Fruit fly (Drosophila melanogaster) whole organism, embryonic: ENCODE data around the gene DIP2.

Source experiments
- CG10267 ChIP-seq: fragments of 200-800 bp; sonication (Bioruptor generic); optimal IDR thresholded peaks from 2 replicates; lab custom pipeline; 2018; ENCODE audit warnings: missing biosample characterization, mild to moderate bottlenecking, missing genetic modification characterization, moderate library complexity
- CG10959 ChIP-seq: fragments of 200-800 bp; sonication (Bioruptor generic); IDR thresholded peaks from 2 replicates; pipeline ENCODE4 v1.3.6; 2022; ENCODE audit warnings: missing biosample characterization, missing genetic modification characterization
- CG11398 ChIP-seq: fragments of 200-800 bp; sonication (Bioruptor generic); optimal IDR thresholded peaks from 2 replicates; lab custom pipeline; 2016; ENCODE audit warnings: missing biosample characterization, missing genetic modification characterization
- CG11723 ChIP-seq: fragments of 200-800 bp; sonication (Bioruptor generic); optimal IDR thresholded peaks from 2 replicates; lab custom pipeline; 2017; ENCODE audit warnings: missing biosample characterization, mild to moderate bottlenecking, missing genetic modification characterization
- CG12104 ChIP-seq: fragments of 200-800 bp; sonication (Bioruptor generic); optimal IDR thresholded peaks from 3 replicates; lab custom pipeline; 2016; ENCODE audit warnings: missing biosample characterization, missing genetic modification characterization
- CG12236 ChIP-seq: fragments of 200-800 bp; sonication (Bioruptor generic); optimal IDR thresholded peaks from 2 replicates; lab custom pipeline; 2016; ENCODE audit warnings: missing biosample characterization, missing genetic modification characterization
- CG12744 ChIP-seq: fragments of 200-800 bp; sonication (Bioruptor generic); optimal IDR thresholded peaks from 2 replicates; lab custom pipeline; 2016; ENCODE audit warnings: missing biosample characterization, missing genetic modification characterization
- CG13296 ChIP-seq: fragments of 200-800 bp; sonication (Bioruptor generic); optimal IDR thresholded peaks from 3 replicates; lab custom pipeline; 2018; ENCODE audit warnings: missing biosample characterization, mild to moderate bottlenecking, missing genetic modification characterization
- CG15696 ChIP-seq: fragments of 200-800 bp; sonication (Bioruptor generic); optimal IDR thresholded peaks from 2 replicates; lab custom pipeline; 2019; ENCODE audit warnings: missing biosample characterization, mild to moderate bottlenecking, missing genetic modification characterization, moderate library complexity
- CG1832 ChIP-seq: fragments of 200-800 bp; sonication (Bioruptor generic); optimal IDR thresholded peaks from 2 replicates; lab custom pipeline; 2017; ENCODE audit warnings: missing biosample characterization, mild to moderate bottlenecking, missing genetic modification characterization, inconsistent platforms
- CG34224 ChIP-seq: fragments of 200-800 bp; sonication (Bioruptor generic); IDR thresholded peaks from 3 replicates; pipeline ENCODE4 v1.3.6; 2022; ENCODE audit warnings: missing biosample characterization, missing genetic modification characterization; ENCODE audit not compliant: partially characterized antibody
- CG34422 ChIP-seq: fragments of 200-800 bp; sonication (Bioruptor generic); IDR thresholded peaks from 3 replicates; pipeline ENCODE4 v1.3.6; 2022; ENCODE audit warnings: missing biosample characterization, missing genetic modification characterization
- CG5245 ChIP-seq: fragments of 200-800 bp; sonication (Bioruptor generic); optimal IDR thresholded peaks from 3 replicates; lab custom pipeline; 2016; ENCODE audit warnings: missing biosample characterization, missing genetic modification characterization
- Dad ChIP-seq: fragments of 200-800 bp; sonication (Bioruptor generic); optimal IDR thresholded peaks from 3 replicates; lab custom pipeline; 2016; ENCODE audit warnings: missing biosample characterization, missing genetic modification characterization
- Dll ChIP-seq: fragments of 200-800 bp; sonication (Bioruptor generic); IDR thresholded peaks from 4 replicates; pipeline ENCODE4 v1.3.6; 2022; ENCODE audit warnings: missing biosample characterization, missing genetic modification characterization; ENCODE audit not compliant: partially characterized antibody
- HLH3B ChIP-seq: fragments of 200-800 bp; sonication (Bioruptor generic); IDR thresholded peaks from 2 replicates; pipeline ENCODE4 v1.3.6; 2022; ENCODE audit warnings: missing biosample characterization, missing genetic modification characterization
- Hr51 ChIP-seq, 2 experiments: fragments of 200-800 bp; sonication (Bioruptor generic); optimal IDR thresholded peaks; 2 replicates in 1 of 2; 3 replicates in 1 of 2; lab custom pipeline; 2016 to 2018; ENCODE audit warnings: missing biosample characterization in 2 of 2, missing genetic modification characterization in 2 of 2, mild to moderate bottlenecking in 1 of 2, moderate library complexity in 1 of 2
- Hr78 ChIP-seq, 2 experiments: fragments of 200-800 bp in 1 of 2; fragments of >200 bp in 1 of 2; sonication (Bioruptor generic) in 1 of 2; optimal IDR thresholded peaks; 2 replicates each; lab custom pipeline; 2017 to 2019; ENCODE audit warnings: missing biosample characterization in 2 of 2, missing genetic modification characterization in 2 of 2, mild to moderate bottlenecking in 1 of 2, moderate library complexity in 1 of 2
- Kr ChIP-seq: fragments of 200-800 bp; sonication (Bioruptor generic); optimal IDR thresholded peaks from 2 replicates; lab custom pipeline; 2017; ENCODE audit warnings: missing biosample characterization, mild to moderate bottlenecking, missing genetic modification characterization
- Lim3 ChIP-seq: fragments of 200-800 bp; sonication (Bioruptor generic); IDR thresholded peaks from 2 replicates; pipeline ENCODE4 v1.3.6; 2022; ENCODE audit warnings: missing biosample characterization, missing genetic modification characterization
- MBD-R2 ChIP-seq: fragments of 200-800 bp; sonication (Bioruptor generic); IDR thresholded peaks from 2 replicates; pipeline ENCODE4 v1.3.6; 2022; ENCODE audit warnings: missing biosample characterization, missing genetic modification characterization
- NC2α ChIP-seq: fragments of 200-800 bp; sonication (Bioruptor generic); optimal IDR thresholded peaks from 2 replicates; lab custom pipeline; 2016; ENCODE audit warnings: missing biosample characterization, missing genetic modification characterization
- Sry-δ ChIP-seq: fragments of 200-800 bp; sonication (Bioruptor generic); optimal IDR thresholded peaks from 2 replicates; lab custom pipeline; 2016; ENCODE audit warnings: missing biosample characterization, missing genetic modification characterization
- Ssrp ChIP-seq: fragments of 200-800 bp; sonication (Bioruptor generic); optimal IDR thresholded peaks from 2 replicates; lab custom pipeline; 2018; ENCODE audit warnings: missing biosample characterization, mild to moderate bottlenecking, missing genetic modification characterization, moderate library complexity
- Taf1 ChIP-seq: fragments of 200-800 bp; sonication (Bioruptor generic); IDR thresholded peaks from 2 replicates; pipeline ENCODE4 v1.3.6; 2022; ENCODE audit warnings: missing biosample characterization, missing genetic modification characterization
- Xrp1 ChIP-seq: fragments of 200-800 bp; sonication (Bioruptor generic); IDR thresholded peaks from 2 replicates; pipeline ENCODE4 v1.3.6; 2022; ENCODE audit warnings: missing biosample characterization, missing genetic modification characterization
- bowl ChIP-seq: fragments of 200-800 bp; sonication (Bioruptor generic); IDR thresholded peaks from 2 replicates; pipeline ENCODE4 v1.3.6; 2022; ENCODE audit warnings: missing biosample characterization, missing genetic modification characterization
- caup ChIP-seq: fragments of 200-800 bp; sonication (Bioruptor generic); optimal IDR thresholded peaks from 3 replicates; lab custom pipeline; 2017; ENCODE audit warnings: missing biosample characterization, mild to moderate bottlenecking, missing genetic modification characterization, moderate library complexity; ENCODE audit not compliant: severe bottlenecking
- chm ChIP-seq: fragments of 200-800 bp; sonication (Bioruptor generic); IDR thresholded peaks from 2 replicates; pipeline ENCODE4 v1.3.6; 2022; ENCODE audit warnings: missing biosample characterization, missing genetic modification characterization
- chn ChIP-seq: fragments of 200-800 bp; sonication (Bioruptor generic); optimal IDR thresholded peaks from 2 replicates; lab custom pipeline; 2016; ENCODE audit warnings: missing biosample characterization, missing genetic modification characterization
- gce ChIP-seq: fragments of 200-800 bp; sonication (Bioruptor generic); IDR thresholded peaks from 3 replicates; pipeline ENCODE4 v1.3.6; 2022; ENCODE audit warnings: missing biosample characterization, missing genetic modification characterization
- hbn ChIP-seq: fragments of 200-800 bp; sonication (Bioruptor generic); IDR thresholded peaks from 2 replicates; pipeline ENCODE4 v1.3.6; 2022; ENCODE audit warnings: missing biosample characterization, missing genetic modification characterization; ENCODE audit not compliant: partially characterized antibody
- hth ChIP-seq: fragments of >200 bp; optimal IDR thresholded peaks from 2 replicates; lab custom pipeline; 2017; ENCODE audit warnings: inconsistent platforms
- jigr1 ChIP-seq: fragments of 200-800 bp; sonication (Bioruptor generic); IDR thresholded peaks from 3 replicates; pipeline ENCODE4 v1.3.6; 2022; ENCODE audit warnings: missing biosample characterization, missing genetic modification characterization
- ken ChIP-seq: fragments of 200-800 bp; sonication (Bioruptor generic); IDR thresholded peaks from 3 replicates; pipeline ENCODE4 v1.3.6; 2022; ENCODE audit warnings: missing biosample characterization, missing genetic modification characterization
- knrl ChIP-seq: fragments of 200-800 bp; sonication (Bioruptor generic); IDR thresholded peaks from 3 replicates; pipeline ENCODE4 v1.3.6; 2022; ENCODE audit warnings: missing biosample characterization, missing genetic modification characterization; ENCODE audit not compliant: partially characterized antibody
- lov ChIP-seq, 2 experiments: fragments of 200-800 bp in 1 of 2; fragments of >200 bp in 1 of 2; sonication (Bioruptor generic) in 1 of 2; IDR thresholded peaks in 1 of 2; optimal IDR thresholded peaks in 1 of 2; 2 replicates in 1 of 2; 3 replicates in 1 of 2; pipeline versions ENCODE4 v1.3.6 to Lab custom; 2017 to 2022; ENCODE audit warnings: missing biosample characterization in 1 of 2, missing genetic modification characterization in 1 of 2
- org-1 ChIP-seq: fragments of 200-800 bp; sonication (Bioruptor generic); optimal IDR thresholded peaks from 2 replicates; lab custom pipeline; 2017; ENCODE audit warnings: missing biosample characterization, missing genetic modification characterization
- pho ChIP-seq: fragments of 200-800 bp; sonication (Bioruptor generic); optimal IDR thresholded peaks from 2 replicates; lab custom pipeline; 2016; ENCODE audit warnings: missing biosample characterization, missing genetic modification characterization
- ranshi ChIP-seq: fragments of 200-800 bp; sonication (Bioruptor generic); IDR thresholded peaks from 2 replicates; pipeline ENCODE4 v1.3.6; 2022; ENCODE audit warnings: missing biosample characterization, missing genetic modification characterization
- ro ChIP-seq: fragments of 200-800 bp; sonication (Bioruptor generic); IDR thresholded peaks from 2 replicates; pipeline ENCODE4 v1.3.6; 2022; ENCODE audit warnings: missing biosample characterization, missing genetic modification characterization
- salm ChIP-seq: fragments of 200-800 bp; sonication (Bioruptor generic); optimal IDR thresholded peaks from 2 replicates; lab custom pipeline; 2018; ENCODE audit warnings: missing biosample characterization, mild to moderate bottlenecking, missing genetic modification characterization
- stwl ChIP-seq: fragments of 200-800 bp; sonication (Bioruptor generic); optimal IDR thresholded peaks from 3 replicates; lab custom pipeline; 2018; ENCODE audit warnings: missing biosample characterization, mild to moderate bottlenecking, missing genetic modification characterization, moderate library complexity
- unc-4 ChIP-seq: fragments of 200-800 bp; sonication (Bioruptor generic); IDR thresholded peaks from 2 replicates; pipeline ENCODE4 v1.3.6; 2022; ENCODE audit warnings: missing biosample characterization, missing genetic modification characterization; ENCODE audit not compliant: partially characterized antibody
- wor ChIP-seq: fragments of 200-800 bp; sonication (Bioruptor generic); IDR thresholded peaks from 2 replicates; pipeline ENCODE4 v1.3.6; 2022; ENCODE audit warnings: missing biosample characterization, missing genetic modification characterization
- zen2 ChIP-seq: fragments of 200-800 bp; sonication (Bioruptor generic); IDR thresholded peaks from 3 replicates; pipeline ENCODE4 v1.3.6; 2022; ENCODE audit warnings: missing biosample characterization, missing genetic modification characterization; ENCODE audit not compliant: partially characterized antibody

The DIP2 gene

dm6 chr3L:223019-223902 is 34.5 kb downstream of the DIP2 start, which contains the start of the genes pyx and CG33229 (continued):
- TF ChIP-seq CG10959 (GFP tag; lab: Robert Waterston, UW) (0 out of 2 replicates have a peak, but pooled peaks have one; percentile 21), jigr1 (GFP tag; lab: Robert Waterston, UW) (0 out of 3 replicates have a peak, but pooled peaks have one; percentile 40), bowl (GFP tag; lab: Robert Waterston, UW) (0 out of 2 replicates have a peak, but pooled peaks have one; percentile 21), CG15696 (tag; lab: Kevin White, UChicago) (peak; percentile 78), CG10267 (tag; lab: Kevin White, UChicago) (peak; percentile 74), ranshi (peak; percentile 80), CG11723 (GFP tag; lab: Kevin White, UChicago) (peak; percentile 62), unc-4 (GFP tag; lab: Robert Waterston, UW) (0 out of 2 replicates have a peak, but pooled peaks have one; percentile 27), CG12104 (peak; percentile 90), hbn (GFP tag; lab: Robert Waterston, UW) (no peak), gce (GFP tag; lab: Robert Waterston, UW) (peak; percentile 60; the same call in 2 of the 3 replicates), CG5245 (GFP tag; lab: Kevin White, UChicago) (peak; percentile 41), pho (GFP tag; lab: Kevin White, UChicago) (peak; percentile 90), zen2 (GFP tag; lab: Robert Waterston, UW) (no peak), knrl (GFP tag; lab: Robert Waterston, UW) (no peak), CG12744 (peak; percentile 75), HLH3B (GFP tag; lab: Robert Waterston, UW) (peak; percentile 77; the same call in 1 of the 2 replicates), stwl (tag; lab: Kevin White, UChicago) (peak; percentile 2), CG34422 (GFP tag; lab: Robert Waterston, UW) (peak; percentile 88), CG12236 (GFP tag; lab: Kevin White, UChicago) (no peak), wor (peak; percentile 68), CG11398 (GFP tag; lab: Kevin White, UChicago) (no peak), lov (optimal IDR thresholded peaks at IDR 0.05; lab: Kevin White, UChicago) (no peak), lov (GFP tag; IDR thresholded peaks at IDR 0.05; lab: Robert Waterston, UW) (no peak), Dad (GFP tag; lab: Kevin White, UChicago) (peak; percentile 55), Ssrp (tag; lab: Kevin White, UChicago) (peak; percentile 82), Lim3 (GFP tag; lab: Robert Waterston, UW) (no peak; the same call in 1 of the 2 replicates), ken (GFP tag; lab: Robert Waterston, UW) (peak; percentile 62), org-1 (GFP tag; lab: Kevin White, UChicago) (peak; percentile 64), Dll (GFP tag; lab: Robert Waterston, UW) (0 out of 4 replicates have a peak, but pooled peaks have one; percentile 26), Hr78 (GFP tag; optimal IDR thresholded peaks at IDR 0.05; lab: Kevin White, UChicago) (peak in 1 of 2 experiments; percentile 40), Kr (GFP tag; lab: Kevin White, UChicago) (no peak), CG34224 (no peak), salm (peak; percentile 28), chn (GFP tag; lab: Kevin White, UChicago) (peak; percentile 84), Hr51 (GFP tag; optimal IDR thresholded peaks at IDR 0.05; lab: Kevin White, UChicago) (peak; percentile 71 to 84), CG1832 (no peak), Xrp1 (GFP tag; lab: Robert Waterston, UW) (peak; percentile 59), CG13296 (peak; percentile 77), MBD-R2 (GFP tag; lab: Robert Waterston, UW) (peak; percentile 51; the same call in 1 of the 2 replicates), ro (GFP tag; lab: Robert Waterston, UW) (peak; percentile 44; the same call in 1 of the 2 replicates), caup (peak; percentile 77), NC2α (GFP tag; lab: Kevin White, UChicago) (no peak), hth (no peak), Sry-δ (GFP tag; lab: Kevin White, UChicago) (peak; percentile 49), chm (GFP tag; lab: Robert Waterston, UW) (peak; percentile 37; the same call in 1 of the 2 replicates), Taf1 (no peak; the same call in 1 of the 2 replicates)
